Fruit fly (Drosophila melanogaster): ENCODE measurements around the gene CG10211.

The CG10211 gene

dm6 chr2L:18572428-18573136, 55.3 kb downstream of the CG10211 start:
- TF ChIP-seq ovo (GFP tag; optimal IDR thresholded peaks at IDR 0.05) (no peak), CG12768 (GFP tag; optimal IDR thresholded peaks at IDR 0.05) (peak; percentile 77), bab1 (GFP tag; optimal IDR thresholded peaks at IDR 0.05) (no peak), Hr96 (GFP tag; optimal IDR thresholded peaks at IDR 0.05) (no peak), toe (GFP tag; optimal IDR thresholded peaks at IDR 0.05) (peak; percentile 62), cnc (optimal IDR thresholded peaks at IDR 0.05) (no peak), pad (GFP tag; optimal IDR thresholded peaks at IDR 0.05) (peak; percentile 3), tj (GFP tag; optimal IDR thresholded peaks at IDR 0.05) (peak; percentile 64), Crg-1 (GFP tag; optimal IDR thresholded peaks at IDR 0.05) (no peak), Mnt (GFP tag; optimal IDR thresholded peaks at IDR 0.05) (no peak), Clk (GFP tag; optimal IDR thresholded peaks at IDR 0.05) (no peak), CG7045 (GFP tag; optimal IDR thresholded peaks at IDR 0.05) (no peak), CG11617 (GFP tag; optimal IDR thresholded peaks at IDR 0.05) (no peak), CG7101 (tag; optimal IDR thresholded peaks at IDR 0.05) (no peak), CG14711 (tag; optimal IDR thresholded peaks at IDR 0.05) (no peak)

dm6 chr2L:18576250-18576649, 59.0 kb downstream of the CG10211 start:
- TF ChIP-seq CG7101 (tag; optimal IDR thresholded peaks at IDR 0.05) (no peak), kay (GFP tag; ENCODE audit: borderline replicate concordance) (peak; percentile 57)

Data from whole organism, adult.